Fruit fly (Drosophila melanogaster) whole organism: ENCODE results near the gene Fer1HCH.

Source experiments
- CG8478 ChIP-seq: fragments of >200 bp; optimal IDR thresholded peaks from 2 replicates; lab custom pipeline; 2018; ENCODE audit warnings: inconsistent platforms
- Dll ChIP-seq: fragments of >200 bp; optimal IDR thresholded peaks from 2 replicates; lab custom pipeline; 2017
- EcR ChIP-seq, 2 experiments: fragments of >200 bp; optimal IDR thresholded peaks; 2 replicates each; lab custom pipeline; 2017; ENCODE audit warnings: missing biosample characterization in 2 of 2, missing genetic modification characterization in 2 of 2, missing genetic modification reagents in 2 of 2
- pan ChIP-seq: fragments of >200 bp; optimal IDR thresholded peaks from 2 replicates; lab custom pipeline; 2017
- psq ChIP-seq: fragments of >200 bp; optimal IDR thresholded peaks from 2 replicates; lab custom pipeline; 2017
- usp ChIP-seq: fragments of >200 bp; optimal IDR thresholded peaks from 2 replicates; lab custom pipeline; 2017; ENCODE audit warnings: missing biosample characterization, missing genetic modification characterization, mixed read lengths

Fer1HCH gene

DNA sequence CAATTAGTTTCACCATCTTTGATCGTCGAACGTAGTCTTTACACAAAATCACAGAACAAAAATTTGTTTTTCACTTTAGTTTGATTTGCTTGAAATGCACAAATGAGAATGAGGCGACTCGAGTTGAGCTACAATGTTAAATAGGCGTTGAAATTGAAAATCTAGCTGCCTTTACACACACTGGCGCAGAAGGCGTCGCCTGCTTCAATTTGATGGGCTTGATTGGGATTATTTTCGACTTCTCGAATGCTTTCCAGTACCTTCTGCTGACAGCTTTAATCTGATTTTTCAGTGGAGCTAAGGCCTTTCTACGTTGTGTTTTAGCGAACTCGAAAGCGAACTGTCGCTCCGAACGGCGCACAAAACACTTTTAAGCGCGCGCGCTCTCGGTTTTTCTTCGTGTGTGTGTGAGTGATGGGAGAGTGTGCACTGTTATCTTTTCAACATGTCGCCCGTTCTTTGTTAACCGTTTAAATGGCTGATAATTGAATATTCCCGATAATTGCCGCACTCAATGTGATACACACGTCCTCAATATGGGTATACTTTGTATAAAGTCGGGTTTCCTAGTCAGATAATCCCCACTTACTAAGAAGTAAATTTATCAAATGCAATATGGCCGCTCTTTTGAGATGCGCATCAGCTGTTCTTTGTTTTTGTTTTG is at the start of gene Fer1HCH, which contains the start of gene Fer2LCH:
Fer1HCH (minus strand) TSS at position 664 of the 664 bp plus-strand sequence.
Fer2LCH (plus strand) TSS at position 290 of the 664 bp plus-strand sequence.
- TF ChIP-seq usp (GFP tag; lab: Kevin White, UChicago), result no peak
- peak; percentile 36 for TF ChIP-seq Dll (lab: Kevin White, UChicago)

DNA sequence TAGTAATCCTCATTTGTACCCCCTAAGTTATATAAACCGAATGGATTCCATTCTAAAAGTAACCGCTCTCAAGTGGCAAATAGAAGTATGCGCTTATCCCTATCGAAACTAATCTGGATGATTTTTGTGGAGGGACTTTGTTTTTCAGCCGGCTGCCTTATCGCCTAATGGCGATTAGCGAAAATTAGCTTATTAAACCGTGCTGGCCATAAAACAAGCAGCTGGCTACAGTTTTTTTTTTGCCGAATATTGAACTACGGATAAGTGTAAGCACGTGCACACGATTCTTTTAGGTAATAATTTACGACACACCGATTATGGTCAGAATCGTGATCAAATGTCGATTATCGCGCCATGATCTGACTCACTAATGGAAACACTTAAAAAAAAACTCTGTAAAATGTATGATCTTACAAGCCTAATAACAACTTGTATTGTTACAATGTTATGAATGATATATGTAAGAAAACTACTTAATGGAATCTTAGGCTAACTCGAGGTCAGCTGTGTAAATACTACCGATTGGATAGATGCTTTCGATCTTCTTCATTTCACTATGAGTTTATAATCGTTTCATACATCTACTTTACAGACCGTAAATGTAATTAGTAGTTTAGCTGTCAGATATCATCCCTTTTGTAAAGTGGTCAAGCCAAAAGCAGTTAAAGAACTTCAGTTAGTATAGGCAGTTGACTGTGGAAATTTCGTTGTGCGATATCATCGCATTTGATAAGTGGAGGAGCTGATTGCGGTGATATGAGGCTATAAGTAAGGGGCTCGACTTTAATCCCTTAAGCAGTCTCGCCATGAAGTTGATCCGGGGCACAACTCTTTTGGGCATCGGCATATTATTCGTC is 43.5 kb upstream of the Fer1HCH start, which contains the start of gene CG15534:
CG15534 (plus strand) TSS at position 807 of the 857 bp plus-strand sequence.
- TF ChIP-seq psq (lab: Kevin White, UChicago), result no peak
- TF ChIP-seq usp (GFP tag; lab: Kevin White, UChicago), result no peak
- no peak for TF ChIP-seq pan (lab: Kevin White, UChicago)
- no peak for TF ChIP-seq CG8478 (lab: Kevin White, UChicago)
- TF ChIP-seq Dll (lab: Kevin White, UChicago), result no peak
- TF ChIP-seq EcR (GFP tag; optimal IDR thresholded peaks at IDR 0.05; lab: Kevin White, UChicago), result no peak

DNA sequence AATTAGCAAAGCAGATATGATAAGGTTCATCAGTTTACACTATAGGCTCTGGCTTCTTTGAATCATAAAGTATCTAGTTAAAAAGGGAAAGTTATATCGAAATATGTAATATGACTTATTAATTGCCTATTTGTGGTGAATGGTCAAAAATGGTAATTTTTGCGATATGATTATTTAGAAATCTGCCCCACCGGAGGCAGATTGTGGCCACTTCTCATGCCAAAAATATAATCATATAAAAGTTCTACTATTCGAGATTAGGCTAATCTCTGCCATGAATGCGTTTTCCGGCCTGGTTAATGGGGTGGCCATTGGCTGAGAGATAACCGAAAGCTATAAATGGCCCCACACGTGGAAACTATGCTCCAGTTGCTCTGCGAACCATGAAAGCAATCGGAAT is 40.5 kb upstream of the Fer1HCH start, which contains the start of gene CG15533:
CG15533 (plus strand) TSS at position 362 of the 400 bp plus-strand sequence.
- TF ChIP-seq CG8478 (lab: Kevin White, UChicago), result no peak
- TF ChIP-seq Dll (lab: Kevin White, UChicago), result no peak
- TF ChIP-seq psq (lab: Kevin White, UChicago), result no peak

DNA sequence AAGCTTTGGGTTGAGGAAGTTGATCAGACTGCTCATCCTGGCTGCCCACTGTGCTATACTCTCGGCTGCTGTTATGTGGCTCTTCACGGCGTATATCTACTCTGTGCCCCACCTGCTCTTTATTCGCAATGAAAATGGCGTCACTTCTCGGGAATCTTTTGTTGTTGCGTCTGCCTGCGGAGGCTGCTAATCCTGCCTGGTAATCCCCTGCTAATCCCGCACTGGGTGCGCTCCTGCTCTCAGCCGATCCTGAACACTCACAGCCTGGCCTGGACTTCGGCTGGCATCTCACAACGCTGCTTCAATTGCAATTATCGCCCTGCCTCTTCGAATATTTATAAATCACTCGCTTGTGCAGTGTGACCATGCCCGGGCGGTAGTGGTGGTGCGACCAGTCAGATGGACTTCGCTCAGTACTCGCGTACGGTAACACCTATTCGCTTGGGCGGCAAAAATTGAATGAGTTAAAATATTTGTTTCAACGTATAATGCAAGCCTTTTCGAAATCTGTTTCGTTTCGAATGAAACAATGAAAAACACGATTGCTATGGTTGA is 39.9 kb upstream of the Fer1HCH start, which contains the start of gene CG2218:
CG2218 (minus strand) TSS at position 472 of the 555 bp plus-strand sequence.
- TF ChIP-seq Dll (lab: Kevin White, UChicago), result no peak
- no peak for TF ChIP-seq pan (lab: Kevin White, UChicago)
- TF ChIP-seq CG8478 (lab: Kevin White, UChicago), result no peak
- TF ChIP-seq psq (lab: Kevin White, UChicago), result no peak
- no peak for TF ChIP-seq usp (GFP tag; lab: Kevin White, UChicago)
- no peak for TF ChIP-seq EcR (GFP tag; optimal IDR thresholded peaks at IDR 0.05; lab: Kevin White, UChicago)

DNA sequence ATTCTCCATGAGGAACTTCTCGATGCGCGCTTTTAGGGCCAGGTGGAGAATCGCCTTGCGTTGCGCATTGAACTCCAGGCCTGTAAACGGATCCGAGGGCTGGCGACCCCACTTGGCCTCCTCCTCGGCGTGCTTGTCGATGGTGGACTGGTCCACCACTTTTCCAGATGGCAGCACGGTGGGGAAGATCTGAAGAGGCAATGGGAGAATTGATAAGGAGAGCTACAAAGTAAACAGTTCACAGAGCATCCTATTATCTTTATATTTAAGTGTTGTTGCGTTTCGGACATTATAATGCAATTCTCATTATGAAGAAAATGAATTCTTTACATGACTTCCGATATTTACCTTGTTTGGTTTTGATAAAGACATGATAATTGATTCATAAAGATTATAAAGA is 38.6 kb upstream of the Fer1HCH start:
- no peak for TF ChIP-seq EcR (GFP tag; optimal IDR thresholded peaks at IDR 0.05; lab: Kevin White, UChicago)
- no peak for TF ChIP-seq Dll (lab: Kevin White, UChicago)
- TF ChIP-seq psq (lab: Kevin White, UChicago), result no peak
- no peak for TF ChIP-seq usp (GFP tag; lab: Kevin White, UChicago)
- no peak for TF ChIP-seq pan (lab: Kevin White, UChicago)
- TF ChIP-seq CG8478 (lab: Kevin White, UChicago), result no peak

DNA sequence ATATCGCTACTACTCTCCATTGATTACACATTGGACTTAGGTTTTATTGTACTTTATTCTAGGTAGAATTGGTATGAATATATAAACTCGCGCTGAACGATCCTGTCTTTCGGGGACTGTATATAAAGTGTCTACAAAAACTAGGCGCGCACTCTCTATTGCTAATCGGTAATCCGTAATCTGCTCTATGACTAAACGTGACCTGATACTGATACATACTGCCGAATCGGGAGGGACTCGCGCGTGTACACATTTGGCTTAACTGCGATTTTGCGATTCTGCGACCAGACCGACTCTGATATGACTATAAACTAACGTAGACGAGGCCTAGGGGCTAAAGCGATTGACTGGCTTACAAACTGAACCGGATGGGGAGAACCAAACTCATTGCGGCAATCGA is 37.6 kb upstream of the Fer1HCH start:
- TF ChIP-seq pan (lab: Kevin White, UChicago) (no peak), EcR (GFP tag; optimal IDR thresholded peaks at IDR 0.05; lab: Kevin White, UChicago) (no peak), Dll (lab: Kevin White, UChicago) (no peak), usp (GFP tag; lab: Kevin White, UChicago) (no peak), psq (lab: Kevin White, UChicago) (no peak), CG8478 (lab: Kevin White, UChicago) (no peak)

DNA sequence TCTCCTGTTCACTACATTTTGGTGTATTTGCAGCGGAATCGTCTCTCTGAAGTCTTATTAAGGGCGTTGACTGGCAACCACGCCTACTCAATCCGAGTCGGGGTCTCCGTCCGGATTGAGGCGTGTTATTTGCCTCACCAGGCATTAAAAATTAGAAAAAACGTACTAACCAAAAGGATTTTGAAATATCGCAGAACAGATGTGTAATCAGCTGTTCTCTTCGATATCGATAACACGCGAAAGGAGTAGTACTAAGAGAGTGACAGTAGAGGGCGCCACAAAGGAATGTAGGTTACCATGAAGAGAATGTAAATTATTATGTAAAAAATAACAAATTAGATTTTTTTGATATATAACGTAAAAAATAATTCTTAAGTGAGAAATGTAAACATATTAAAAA is 37.0 kb upstream of the Fer1HCH start, which contains the start of gene CG15536:
CG15536 (minus strand) TSS at position 170 of the 400 bp plus-strand sequence.
- TF ChIP-seq CG8478 (lab: Kevin White, UChicago), result no peak
- no peak for TF ChIP-seq pan (lab: Kevin White, UChicago)
- TF ChIP-seq usp (GFP tag; lab: Kevin White, UChicago), result no peak
- no peak for TF ChIP-seq Dll (lab: Kevin White, UChicago)
- no peak for TF ChIP-seq EcR (GFP tag; optimal IDR thresholded peaks at IDR 0.05; lab: Kevin White, UChicago)
- TF ChIP-seq psq (lab: Kevin White, UChicago), result no peak

DNA sequence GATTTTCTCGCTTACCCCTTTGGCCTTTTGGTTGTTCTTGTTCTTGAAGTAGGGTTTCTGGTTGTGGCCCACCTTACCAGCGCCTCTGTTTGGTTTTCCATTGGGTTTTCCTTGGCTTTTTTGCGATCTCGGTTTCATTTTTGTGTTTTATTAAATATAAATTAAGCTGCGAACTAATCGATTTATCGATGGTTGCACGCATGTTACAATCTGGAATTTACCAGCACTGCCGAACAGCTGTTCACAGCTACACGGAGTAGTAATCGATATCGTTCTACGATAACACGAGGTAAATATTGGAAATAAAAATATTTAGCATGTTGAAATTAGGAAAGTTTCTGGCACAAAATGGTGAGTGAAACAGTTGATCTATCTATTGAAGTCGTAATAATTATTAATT is 35.7 kb upstream of the Fer1HCH start, which contains the start of the genes CG15535 and mRpS18C:
CG15535 (minus strand) TSS at position 235 of the 400 bp plus-strand sequence.
mRpS18C (plus strand) TSS at position 280 of the 400 bp plus-strand sequence.
- TF ChIP-seq Dll (lab: Kevin White, UChicago) (no peak), pan (lab: Kevin White, UChicago) (no peak), psq (lab: Kevin White, UChicago) (no peak), CG8478 (lab: Kevin White, UChicago) (no peak), EcR (GFP tag; optimal IDR thresholded peaks at IDR 0.05; lab: Kevin White, UChicago) (no peak), usp (GFP tag; lab: Kevin White, UChicago) (no peak)

DNA sequence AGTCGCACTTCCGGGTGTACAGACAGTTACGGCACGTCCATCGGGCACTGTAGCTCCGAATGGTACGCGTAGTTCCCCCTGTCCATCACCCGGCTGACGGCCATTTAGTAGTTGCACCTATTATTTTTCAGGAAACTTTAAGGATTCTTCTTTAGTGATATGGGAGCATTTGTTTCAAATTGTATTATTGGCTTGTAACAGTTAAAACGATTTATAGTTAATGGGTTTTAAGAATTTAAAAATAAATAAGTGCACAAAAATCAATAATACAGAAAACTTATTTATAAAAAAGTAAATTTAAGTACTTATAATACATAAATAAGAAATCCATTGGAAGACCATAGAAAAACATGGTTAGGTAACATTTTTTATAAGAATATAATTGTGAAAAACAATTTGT is 34.9 kb upstream of the Fer1HCH start, which contains the start of the genes CG2217 and CG42740:
CG2217 (minus strand) TSS at position 101 of the 400 bp plus-strand sequence.
CG42740 (minus strand) TSS at position 101 of the 400 bp plus-strand sequence.
- TF ChIP-seq pan (lab: Kevin White, UChicago) (no peak), Dll (lab: Kevin White, UChicago) (no peak), psq (lab: Kevin White, UChicago) (no peak), EcR (GFP tag; optimal IDR thresholded peaks at IDR 0.05; lab: Kevin White, UChicago) (no peak), usp (GFP tag; lab: Kevin White, UChicago) (no peak), CG8478 (lab: Kevin White, UChicago) (no peak)

DNA sequence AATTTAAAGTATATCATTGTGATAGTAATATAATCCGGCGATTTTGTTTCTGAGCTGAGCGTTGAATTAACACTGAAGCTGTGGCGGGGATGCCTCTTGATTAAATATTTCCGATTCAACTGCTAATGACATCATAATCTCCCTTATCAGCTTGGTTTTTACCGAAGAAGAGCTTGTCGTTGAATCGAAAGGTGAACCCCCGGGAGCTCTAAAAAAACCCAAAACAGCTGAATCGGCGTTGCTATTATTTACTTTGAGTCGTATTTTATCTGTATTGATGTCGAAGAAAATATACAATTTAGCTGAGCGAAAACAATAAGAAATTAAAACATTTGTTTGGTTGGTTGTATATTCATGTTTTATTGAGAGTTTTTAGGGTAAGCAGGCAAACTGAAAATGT is 31.2 kb upstream of the Fer1HCH start:
- TF ChIP-seq Dll (lab: Kevin White, UChicago) (no peak), usp (GFP tag; lab: Kevin White, UChicago) (no peak), pan (lab: Kevin White, UChicago) (no peak), CG8478 (lab: Kevin White, UChicago) (no peak), psq (lab: Kevin White, UChicago) (no peak), EcR (GFP tag; optimal IDR thresholded peaks at IDR 0.05; lab: Kevin White, UChicago) (no peak)
